Worm (Caenorhabditis elegans): ENCODE results near the gene irg-2.
A peak's percentile ranks its signal among the peaks of the same experiment; 100 is the strongest.

Gene irg-2

DNA sequence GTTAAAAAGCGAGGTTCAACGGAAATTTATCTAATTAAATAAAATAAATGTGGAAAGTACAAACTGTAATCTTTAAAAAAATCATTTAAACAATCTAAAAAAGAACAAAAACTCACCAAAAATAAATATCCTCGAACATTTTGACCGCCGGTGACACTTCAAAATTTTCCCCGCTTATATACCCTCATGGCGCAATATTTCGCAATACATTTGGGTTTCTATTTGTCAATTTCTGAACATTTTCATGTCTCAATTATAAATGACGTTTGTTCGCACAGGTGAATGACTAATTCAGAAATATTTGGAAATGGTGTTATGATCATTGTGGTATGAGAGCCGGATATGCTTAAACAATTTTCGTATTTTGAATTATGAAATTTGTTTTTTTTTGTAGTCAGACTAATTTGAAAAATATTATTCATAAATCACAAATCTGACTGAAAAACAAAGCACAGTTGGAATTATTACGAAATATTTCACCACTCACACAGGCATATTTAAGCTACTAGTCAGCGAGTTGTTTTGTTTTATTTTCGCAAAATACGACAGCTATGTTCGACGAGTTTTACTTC, at the start of gene irg-2, which contains the start of gene C49G7.10:
irg-2 (plus strand) TSS at position 329 of the 572 bp plus-strand sequence.
C49G7.10 (minus strand) TSS at position 169 of the 572 bp plus-strand sequence.
- TF ChIP-seq W03F9.2 (tag; optimal IDR thresholded peaks at IDR 0.05) = peak; percentile 18
- TF ChIP-seq him-1 (tag; optimal IDR thresholded peaks at IDR 0.05) = no peak
- TF ChIP-seq dao-5 (tag; optimal IDR thresholded peaks at IDR 0.05) = no peak

DNA sequence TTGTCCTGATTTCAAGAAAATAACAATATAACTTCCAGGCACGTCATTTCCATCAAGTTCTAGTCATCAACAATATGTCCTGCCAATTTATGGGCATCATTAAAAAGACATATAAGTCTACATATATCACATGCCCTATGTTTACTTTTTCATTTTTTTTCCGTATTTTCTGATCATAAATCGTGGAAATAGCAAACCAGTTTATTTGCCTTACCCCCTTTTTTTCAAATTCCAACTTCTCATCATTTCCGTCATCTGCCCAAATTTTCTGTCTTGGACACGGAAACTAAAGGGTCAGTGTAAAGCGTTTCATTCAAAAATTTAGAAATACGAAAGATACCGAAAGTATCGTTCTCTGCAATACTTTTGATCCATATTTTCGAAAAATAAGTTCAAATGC, 49.6 kb upstream of the irg-2 start:
- TF ChIP-seq him-1 (tag; optimal IDR thresholded peaks at IDR 0.05) = no peak
- no peak for TF ChIP-seq dao-5 (tag; optimal IDR thresholded peaks at IDR 0.05)
- TF ChIP-seq W03F9.2 (tag; optimal IDR thresholded peaks at IDR 0.05) = no peak

DNA sequence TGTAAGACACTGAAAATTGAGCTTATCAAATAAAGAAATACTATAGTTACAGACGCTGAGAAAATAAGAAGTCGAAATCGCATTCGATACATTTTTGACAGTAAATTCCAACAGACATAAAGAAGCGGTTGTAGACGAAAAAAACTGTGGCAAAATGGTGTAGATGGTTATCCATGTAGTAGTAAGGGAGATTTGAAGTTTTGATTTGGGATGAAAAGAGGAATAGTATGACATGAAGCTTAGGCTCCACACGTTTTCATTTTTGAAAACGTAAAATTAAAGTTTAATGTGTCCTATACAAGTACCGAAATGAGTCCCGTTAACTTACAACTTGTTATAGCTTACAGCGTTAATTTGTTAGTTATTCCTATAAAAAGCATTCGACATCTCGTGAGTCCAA, 47.9 kb upstream of the irg-2 start, which contains the start of gene K09D9.9:
K09D9.9 (minus strand) TSS at position 101 of the 400 bp plus-strand sequence.
- TF ChIP-seq dao-5 (tag; optimal IDR thresholded peaks at IDR 0.05) (no peak), W03F9.2 (tag; optimal IDR thresholded peaks at IDR 0.05) (no peak), him-1 (tag; optimal IDR thresholded peaks at IDR 0.05) (no peak)

DNA sequence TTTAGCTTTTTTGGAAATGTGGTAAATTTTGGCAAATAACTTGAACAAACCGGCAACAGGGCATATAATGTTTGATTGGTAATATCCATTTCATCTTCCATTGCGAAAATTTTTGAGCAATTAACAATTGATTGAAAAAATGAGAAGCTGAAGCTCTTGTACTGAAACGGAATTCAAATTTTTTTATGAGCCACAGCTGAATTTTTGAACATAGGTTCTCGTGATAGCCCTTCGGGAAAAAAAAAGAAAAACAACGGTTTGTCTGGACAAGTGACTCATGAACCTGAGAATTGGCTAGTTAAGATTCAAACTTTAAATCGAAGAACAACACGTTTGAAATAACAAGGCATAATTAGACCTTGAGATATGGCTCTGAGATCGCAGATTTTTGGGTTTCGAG, 46.1 kb upstream of the irg-2 start, which contains the start of gene srx-62:
srx-62 (minus strand) TSS at position 101 of the 400 bp plus-strand sequence.
- no peak for TF ChIP-seq W03F9.2 (tag; optimal IDR thresholded peaks at IDR 0.05)
- TF ChIP-seq dao-5 (tag; optimal IDR thresholded peaks at IDR 0.05) = no peak
- no peak for TF ChIP-seq him-1 (tag; optimal IDR thresholded peaks at IDR 0.05)

DNA sequence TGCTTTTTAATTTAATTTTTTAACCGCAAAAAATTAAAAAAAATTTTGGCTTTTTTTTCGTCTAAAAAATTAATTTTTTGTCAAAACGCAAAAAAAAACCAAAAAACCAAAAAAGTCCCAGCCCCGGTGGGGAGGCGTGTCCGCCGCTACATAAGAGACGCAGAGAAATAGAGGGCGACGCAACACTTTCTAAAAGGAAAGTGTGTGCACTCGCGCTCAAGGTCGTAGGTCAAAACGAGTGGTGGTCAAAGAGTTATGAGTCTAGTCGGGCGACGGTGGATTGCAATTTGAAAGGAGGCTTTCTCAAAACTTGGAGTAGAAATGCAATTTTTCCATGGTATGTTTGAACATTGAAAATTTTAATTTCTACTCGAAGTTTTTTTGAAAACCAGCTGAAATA, 37.4 kb upstream of the irg-2 start:
- TF ChIP-seq dao-5 (tag; optimal IDR thresholded peaks at IDR 0.05) = no peak
- no peak for TF ChIP-seq him-1 (tag; optimal IDR thresholded peaks at IDR 0.05)
- TF ChIP-seq W03F9.2 (tag; optimal IDR thresholded peaks at IDR 0.05) = no peak

DNA sequence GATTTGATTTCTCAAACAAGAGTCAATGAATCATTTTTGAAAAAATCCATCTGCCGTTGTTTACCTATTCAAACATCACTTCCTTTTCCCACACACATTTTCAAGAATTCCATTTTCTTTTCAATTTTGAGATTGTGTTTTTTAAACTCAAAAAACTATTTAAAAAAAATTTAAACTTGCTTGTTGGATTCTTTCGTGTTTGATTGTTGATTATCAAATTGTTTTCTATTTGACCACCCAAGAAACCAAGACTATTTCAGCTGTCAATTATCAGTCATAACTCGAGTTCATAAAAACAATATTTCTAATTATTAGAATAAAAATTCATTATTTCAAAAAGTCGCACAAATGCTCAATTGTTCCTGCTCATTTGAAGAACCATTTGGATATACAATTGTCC, 36.8 kb upstream of the irg-2 start, which contains the start of gene srh-8:
srh-8 (plus strand) TSS at position 301 of the 400 bp plus-strand sequence.
- TF ChIP-seq him-1 (tag; optimal IDR thresholded peaks at IDR 0.05) (no peak), dao-5 (tag; optimal IDR thresholded peaks at IDR 0.05) (no peak), W03F9.2 (tag; optimal IDR thresholded peaks at IDR 0.05) (no peak)

DNA sequence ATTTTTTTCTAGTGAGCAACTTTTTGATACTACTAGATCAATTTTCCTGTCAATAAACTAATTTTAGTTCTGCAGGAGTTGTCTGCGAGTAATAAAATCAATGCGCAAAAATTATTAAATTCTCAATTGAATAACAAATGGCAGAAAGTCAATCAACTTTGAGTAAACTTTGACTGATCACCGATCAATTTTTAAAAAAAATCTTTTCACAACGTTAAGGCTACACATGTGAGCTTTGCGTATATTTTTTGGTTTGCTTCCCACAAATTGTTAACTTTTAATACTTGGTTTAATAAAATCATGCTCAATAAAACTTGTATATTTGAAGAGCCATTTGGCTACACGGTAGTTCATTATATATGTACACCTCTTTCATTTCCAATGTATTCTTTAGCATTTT, 34.1 kb upstream of the irg-2 start, which contains the start of gene srh-7:
srh-7 (plus strand) TSS at position 301 of the 400 bp plus-strand sequence.
- TF ChIP-seq dao-5 (tag; optimal IDR thresholded peaks at IDR 0.05) (no peak), him-1 (tag; optimal IDR thresholded peaks at IDR 0.05) (no peak), W03F9.2 (tag; optimal IDR thresholded peaks at IDR 0.05) (no peak)

DNA sequence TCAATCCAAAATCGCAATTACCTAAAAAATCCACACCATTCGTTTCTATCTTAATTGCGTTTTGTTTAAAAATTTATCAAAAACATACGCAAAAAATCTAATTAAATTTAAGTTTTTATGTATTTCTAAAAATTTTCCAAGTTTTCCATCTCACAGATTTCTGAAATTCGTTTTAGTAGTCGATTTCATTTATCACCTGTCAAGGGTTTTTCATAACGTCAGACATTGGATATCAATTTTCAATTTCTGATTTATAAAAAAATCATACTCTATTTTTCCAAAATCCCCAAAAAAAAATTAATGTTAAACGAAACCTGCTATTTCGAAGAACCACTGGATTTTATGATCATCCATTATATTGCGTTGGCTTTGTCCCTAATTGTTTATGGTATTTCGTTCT, 31.8 kb upstream of the irg-2 start, which contains the start of gene srh-4:
srh-4 (plus strand) TSS at position 301 of the 400 bp plus-strand sequence.
- TF ChIP-seq W03F9.2 (tag; optimal IDR thresholded peaks at IDR 0.05) (no peak), him-1 (tag; optimal IDR thresholded peaks at IDR 0.05) (no peak), dao-5 (tag; optimal IDR thresholded peaks at IDR 0.05) (no peak)

DNA sequence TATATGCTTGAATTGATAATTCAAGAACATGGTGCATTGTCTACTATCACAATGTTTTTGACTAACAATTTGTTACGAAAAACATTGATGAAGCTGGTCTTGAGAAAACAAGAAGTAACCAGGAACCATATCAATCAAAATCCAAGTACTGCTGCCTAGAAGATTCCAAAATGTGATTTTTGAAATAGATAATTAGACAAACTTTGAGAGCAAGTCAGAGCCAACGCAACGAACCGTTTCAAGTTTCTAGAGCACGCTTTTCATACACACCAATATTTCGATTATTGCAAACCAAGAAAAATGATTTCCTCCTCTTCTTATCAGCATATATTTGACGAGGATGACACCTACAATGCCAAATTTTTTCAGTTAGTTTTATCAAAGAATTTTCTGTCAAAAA, 25.2 kb upstream of the irg-2 start, which contains the start of gene srw-89:
srw-89 (plus strand) TSS at position 301 of the 400 bp plus-strand sequence.
- TF ChIP-seq dao-5 (tag; optimal IDR thresholded peaks at IDR 0.05) (no peak), him-1 (tag; optimal IDR thresholded peaks at IDR 0.05) (no peak), W03F9.2 (tag; optimal IDR thresholded peaks at IDR 0.05) (no peak)

DNA sequence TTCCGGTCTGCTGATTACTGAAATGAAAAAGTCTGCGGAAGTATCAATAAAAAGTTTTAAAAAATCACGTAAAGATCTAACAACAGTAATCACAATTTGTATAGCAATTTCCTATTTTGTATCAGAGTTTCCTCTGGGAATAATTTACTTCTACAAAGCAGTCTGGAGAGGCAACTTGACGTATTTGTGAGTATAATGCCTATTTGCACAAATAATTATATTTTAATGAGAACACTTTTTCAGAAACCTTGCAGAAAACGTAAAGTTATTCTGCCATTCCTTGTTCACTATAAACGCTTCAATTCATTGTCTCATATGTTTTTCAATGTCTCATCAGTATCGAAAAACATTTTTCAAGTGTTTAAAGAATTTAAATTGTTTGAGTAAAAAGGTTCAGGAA, 23.4 kb upstream of the irg-2 start:
- TF ChIP-seq W03F9.2 (tag; optimal IDR thresholded peaks at IDR 0.05) (no peak), him-1 (tag; optimal IDR thresholded peaks at IDR 0.05) (no peak), dao-5 (tag; optimal IDR thresholded peaks at IDR 0.05) (no peak)

DNA sequence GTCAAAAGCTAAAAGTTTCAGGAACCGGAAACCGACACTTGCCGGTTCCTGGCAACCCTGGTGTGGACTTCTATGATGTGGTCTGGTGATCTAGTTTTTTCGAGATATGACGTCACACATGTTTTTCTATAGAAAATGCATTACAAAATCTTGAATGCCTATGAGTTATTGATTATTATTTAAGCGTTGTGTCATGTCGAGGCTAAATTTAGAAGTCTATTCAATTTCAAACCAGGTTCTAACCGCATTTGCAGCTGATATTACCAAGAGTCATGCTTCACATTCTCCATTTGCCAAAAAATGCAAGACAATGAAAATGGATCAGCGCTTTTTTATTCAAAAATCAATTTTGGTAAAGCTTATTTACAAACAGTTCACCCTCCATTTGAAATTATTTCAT, 22.8 kb upstream of the irg-2 start, which contains the start of gene K09D9.3:
K09D9.3 (plus strand) TSS at position 301 of the 400 bp plus-strand sequence.
- TF ChIP-seq dao-5 (tag; optimal IDR thresholded peaks at IDR 0.05) = no peak
- no peak for TF ChIP-seq W03F9.2 (tag; optimal IDR thresholded peaks at IDR 0.05)
- TF ChIP-seq him-1 (tag; optimal IDR thresholded peaks at IDR 0.05) = no peak

DNA sequence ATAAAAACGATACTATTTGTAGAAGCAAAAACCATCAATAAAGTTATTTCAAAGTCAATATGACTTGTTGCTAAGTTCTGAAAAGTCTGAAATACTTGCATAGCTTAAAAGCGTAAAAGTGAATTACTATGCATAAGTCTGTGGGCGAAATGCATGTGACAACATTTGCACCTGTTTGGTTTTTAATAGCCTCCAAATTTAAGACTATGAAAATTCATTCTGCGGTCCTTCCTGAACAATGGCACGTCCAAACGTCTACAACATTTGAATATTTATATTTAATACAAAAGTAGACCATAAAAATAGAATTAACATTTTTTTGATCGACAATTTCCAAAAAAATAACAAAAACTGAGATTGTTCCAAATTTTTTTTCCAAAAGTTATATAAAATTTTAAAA, 20.2 kb upstream of the irg-2 start, which contains the start of gene K09D9.14:
K09D9.14 (minus strand) TSS at position 101 of the 400 bp plus-strand sequence.
- no peak for TF ChIP-seq him-1 (tag; optimal IDR thresholded peaks at IDR 0.05)
- no peak for TF ChIP-seq dao-5 (tag; optimal IDR thresholded peaks at IDR 0.05)
- no peak for TF ChIP-seq W03F9.2 (tag; optimal IDR thresholded peaks at IDR 0.05)

DNA sequence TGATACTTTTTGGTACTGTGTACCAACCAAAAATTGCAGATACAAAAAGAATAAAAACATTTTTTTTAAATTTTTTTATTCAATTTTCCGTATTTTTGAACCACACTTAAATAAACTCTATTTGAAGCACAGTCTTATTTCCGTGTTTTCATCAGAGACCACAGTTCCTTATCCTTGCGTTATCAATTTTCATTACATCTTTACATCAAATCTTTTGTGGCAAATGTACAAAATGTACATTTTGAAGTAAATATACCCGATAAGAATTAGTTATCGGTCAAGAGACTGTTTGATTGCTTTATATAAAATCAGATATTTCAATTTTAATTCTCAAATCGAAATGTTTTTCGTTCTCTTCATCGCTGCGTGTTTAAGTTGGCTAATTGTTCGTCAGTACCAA, 19.7 kb upstream of the irg-2 start, which contains the start of gene cyp-35A3:
cyp-35A3 (plus strand) TSS at position 301 of the 400 bp plus-strand sequence.
- TF ChIP-seq him-1 (tag; optimal IDR thresholded peaks at IDR 0.05) = no peak
- TF ChIP-seq dao-5 (tag; optimal IDR thresholded peaks at IDR 0.05) = no peak
- TF ChIP-seq W03F9.2 (tag; optimal IDR thresholded peaks at IDR 0.05) = no peak

DNA sequence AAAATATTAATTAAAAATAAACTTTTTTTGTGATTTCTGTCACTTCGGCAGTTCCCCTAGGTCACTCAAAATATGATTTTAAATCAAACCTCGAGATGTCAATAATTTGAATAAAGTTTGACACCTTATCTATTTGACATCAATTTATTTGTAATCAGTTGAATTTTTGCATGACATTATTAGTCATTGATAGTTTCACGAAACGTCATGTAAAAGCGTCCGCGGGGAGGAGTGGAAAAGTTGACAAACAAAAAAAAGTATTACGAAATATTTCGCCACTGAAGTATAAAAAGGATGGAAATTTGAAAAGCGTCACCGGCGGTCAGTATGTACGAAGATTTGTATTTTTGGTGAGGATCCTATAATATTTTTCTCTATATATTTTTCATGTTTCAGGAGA, 17.2 kb upstream of the irg-2 start, which contains the start of gene K09D9.1:
K09D9.1 (plus strand) TSS at position 271 of the 400 bp plus-strand sequence.
- TF ChIP-seq dao-5 (tag; optimal IDR thresholded peaks at IDR 0.05) (no peak), him-1 (tag; optimal IDR thresholded peaks at IDR 0.05) (no peak), W03F9.2 (tag; optimal IDR thresholded peaks at IDR 0.05) (no peak)

Measured in whole organism, L4/young adult.